Fruit fly (Drosophila melanogaster) whole organism, embryonic: Measurements from ENCODE around the gene CG32195.

Source experiments
- Antp ChIP-seq: fragments of 200-800 bp; sonication (Bioruptor generic); optimal IDR thresholded peaks from 3 replicates; lab custom pipeline; 2016; ENCODE audit warnings: missing biosample characterization, missing genetic modification characterization
- Atf3 ChIP-seq: fragments of 200-800 bp; sonication (Bioruptor generic); optimal IDR thresholded peaks from 3 replicates; lab custom pipeline; 2016; ENCODE audit warnings: missing biosample characterization, missing genetic modification characterization
- BtbVII ChIP-seq: fragments of 200-800 bp; sonication (Bioruptor generic); optimal IDR thresholded peaks from 3 replicates; lab custom pipeline; 2017; ENCODE audit warnings: missing biosample characterization, mild to moderate bottlenecking, missing genetic modification characterization
- CG10366 ChIP-seq: fragments of 200-800 bp; sonication (Bioruptor generic); IDR thresholded peaks from 2 replicates; pipeline ENCODE4 v1.3.6; 2022; ENCODE audit warnings: missing biosample characterization, missing genetic modification characterization
- CG10543 ChIP-seq: fragments of 200-800 bp; sonication (Bioruptor generic); optimal IDR thresholded peaks from 3 replicates; lab custom pipeline; 2017; ENCODE audit warnings: missing biosample characterization, mild to moderate bottlenecking, missing genetic modification characterization, moderate library complexity
- CG12155 ChIP-seq: fragments of 200-800 bp; sonication (Bioruptor generic); optimal IDR thresholded peaks from 3 replicates; lab custom pipeline; 2016; ENCODE audit warnings: missing biosample characterization, missing genetic modification characterization
- CG12236 ChIP-seq: fragments of 200-800 bp; sonication (Bioruptor generic); optimal IDR thresholded peaks from 2 replicates; lab custom pipeline; 2016; ENCODE audit warnings: missing biosample characterization, missing genetic modification characterization
- CG12299 ChIP-seq: fragments of 200-800 bp; sonication (Bioruptor generic); optimal IDR thresholded peaks from 2 replicates; lab custom pipeline; 2018; ENCODE audit warnings: missing biosample characterization, mild to moderate bottlenecking, missing genetic modification characterization
- CG12942 ChIP-seq: fragments of 200-800 bp; sonication (Bioruptor generic); optimal IDR thresholded peaks from 3 replicates; lab custom pipeline; 2016; ENCODE audit warnings: missing biosample characterization, missing genetic modification characterization
- CG13287 ChIP-seq: fragments of 200-800 bp; sonication (Bioruptor generic); IDR thresholded peaks from 2 replicates; pipeline ENCODE4 v1.3.6; 2022; ENCODE audit warnings: missing biosample characterization, missing genetic modification characterization; ENCODE audit not compliant: partially characterized antibody
- CG13296 ChIP-seq: fragments of 200-800 bp; sonication (Bioruptor generic); optimal IDR thresholded peaks from 3 replicates; lab custom pipeline; 2018; ENCODE audit warnings: missing biosample characterization, mild to moderate bottlenecking, missing genetic modification characterization
- CG14014 ChIP-seq: fragments of 200-800 bp; sonication (Bioruptor generic); IDR thresholded peaks from 2 replicates; pipeline ENCODE4 v1.3.6; 2022; ENCODE audit warnings: missing biosample characterization, missing genetic modification characterization
- CG14710 ChIP-seq: fragments of 200-800 bp; sonication (Bioruptor generic); optimal IDR thresholded peaks from 3 replicates; lab custom pipeline; 2019; ENCODE audit warnings: missing biosample characterization, mild to moderate bottlenecking, missing genetic modification characterization, moderate library complexity
- CG17361 ChIP-seq: fragments of 200-800 bp; sonication (Bioruptor generic); IDR thresholded peaks from 3 replicates; pipeline ENCODE4 v1.3.6; 2022; ENCODE audit warnings: missing biosample characterization, missing genetic modification characterization
- CG32532 ChIP-seq: fragments of 200-800 bp; sonication (Bioruptor generic); IDR thresholded peaks from 2 replicates; pipeline ENCODE4 v1.3.6; 2022; ENCODE audit warnings: missing biosample characterization, missing genetic modification characterization
- CG32767 ChIP-seq: fragments of 200-800 bp; sonication (Bioruptor generic); IDR thresholded peaks from 2 replicates; pipeline ENCODE4 v1.3.6; 2022; ENCODE audit warnings: missing biosample characterization, missing genetic modification characterization
- CG3847 ChIP-seq: fragments of 200-800 bp; sonication (Bioruptor generic); IDR thresholded peaks from 2 replicates; pipeline ENCODE4 v1.3.6; 2022; ENCODE audit warnings: missing biosample characterization, missing genetic modification characterization
- CG4424 ChIP-seq: fragments of 200-800 bp; sonication (Bioruptor generic); optimal IDR thresholded peaks from 3 replicates; lab custom pipeline; 2016; ENCODE audit warnings: missing biosample characterization, missing genetic modification characterization
- CG4730 ChIP-seq: fragments of 200-800 bp; sonication (Bioruptor generic); IDR thresholded peaks from 2 replicates; pipeline ENCODE4 v1.3.6; 2022; ENCODE audit warnings: missing biosample characterization, missing genetic modification characterization
- CG5245 ChIP-seq: fragments of 200-800 bp; sonication (Bioruptor generic); optimal IDR thresholded peaks from 3 replicates; lab custom pipeline; 2016; ENCODE audit warnings: missing biosample characterization, missing genetic modification characterization
- CG6254 ChIP-seq: fragments of 200-800 bp; sonication (Bioruptor generic); optimal IDR thresholded peaks from 3 replicates; lab custom pipeline; 2017; ENCODE audit warnings: mild to moderate bottlenecking, missing biosample characterization, missing genetic modification reagents, missing genetic modification characterization
- CG6272 ChIP-seq: fragments of 200-800 bp; sonication (Bioruptor generic); IDR thresholded peaks from 2 replicates; pipeline ENCODE4 v1.3.6; 2022; ENCODE audit warnings: missing biosample characterization, missing genetic modification characterization
- CkIIα-i1 ChIP-seq: fragments of 200-800 bp; sonication (Bioruptor generic); IDR thresholded peaks from 2 replicates; pipeline ENCODE4 v1.3.6; 2022; ENCODE audit warnings: missing biosample characterization, missing genetic modification characterization
- D ChIP-seq, 2 experiments: fragments of 200-800 bp in 1 of 2; fragments of >200 bp in 1 of 2; sonication (Bioruptor generic) in 1 of 2; optimal IDR thresholded peaks; 2 replicates in 1 of 2; 3 replicates in 1 of 2; lab custom pipeline; 2017; ENCODE audit warnings: mild to moderate bottlenecking in 1 of 2, missing biosample characterization in 1 of 2, missing genetic modification characterization in 1 of 2, missing genetic modification reagents in 1 of 2
- Med ChIP-seq: fragments of 200-800 bp; sonication (Bioruptor generic); peaks from one replicate; lab custom pipeline; 2016; ENCODE audit warnings: missing biosample characterization, missing genetic modification characterization, mild to moderate bottlenecking, inconsistent platforms, moderate library complexity
- Side ChIP-seq: fragments of 200-800 bp; sonication (Bioruptor generic); optimal IDR thresholded peaks from 2 replicates; lab custom pipeline; 2016; ENCODE audit warnings: missing biosample characterization, missing genetic modification characterization
- Sry-β ChIP-seq: fragments of 200-800 bp; sonication (Bioruptor generic); optimal IDR thresholded peaks from 2 replicates; lab custom pipeline; 2018; ENCODE audit warnings: missing biosample characterization, mild to moderate bottlenecking, missing genetic modification characterization, moderate library complexity
- Ssrp ChIP-seq: fragments of 200-800 bp; sonication (Bioruptor generic); optimal IDR thresholded peaks from 2 replicates; lab custom pipeline; 2018; ENCODE audit warnings: missing biosample characterization, mild to moderate bottlenecking, missing genetic modification characterization, moderate library complexity
- abd-A ChIP-seq: fragments of 200-800 bp; sonication (Bioruptor generic); optimal IDR thresholded peaks from 3 replicates; lab custom pipeline; 2019; ENCODE audit warnings: missing biosample characterization, mild to moderate bottlenecking, missing genetic modification characterization, moderate library complexity
- al ChIP-seq: fragments of 200-800 bp; sonication (Bioruptor generic); IDR thresholded peaks from 2 replicates; pipeline ENCODE4 v1.3.6; 2022; ENCODE audit warnings: missing biosample characterization, missing genetic modification characterization
- br ChIP-seq: fragments of >200 bp; optimal IDR thresholded peaks from 2 replicates; lab custom pipeline; 2017
- bsh ChIP-seq, 2 experiments: fragments of 200-800 bp; sonication (Bioruptor generic); optimal IDR thresholded peaks; 2 replicates each; lab custom pipeline; 2017 to 2018; ENCODE audit warnings: mild to moderate bottlenecking in 2 of 2, missing biosample characterization in 2 of 2, missing genetic modification characterization in 2 of 2, moderate library complexity in 1 of 2
- cato ChIP-seq: fragments of 200-800 bp; sonication (Bioruptor generic); optimal IDR thresholded peaks from 2 replicates; lab custom pipeline; 2016; ENCODE audit warnings: missing biosample characterization, missing genetic modification characterization, borderline replicate concordance
- chn ChIP-seq: fragments of 200-800 bp; sonication (Bioruptor generic); optimal IDR thresholded peaks from 2 replicates; lab custom pipeline; 2016; ENCODE audit warnings: missing biosample characterization, missing genetic modification characterization
- crp ChIP-seq, 2 experiments: fragments of 200-800 bp; sonication (Bioruptor generic); optimal IDR thresholded peaks; 2 replicates in 1 of 2; 3 replicates in 1 of 2; lab custom pipeline; 2017; ENCODE audit warnings: missing biosample characterization in 2 of 2, missing genetic modification characterization in 2 of 2, mild to moderate bottlenecking in 1 of 2, moderate library complexity in 1 of 2
- dm ChIP-seq: fragments of 200-800 bp; sonication (Bioruptor generic); optimal IDR thresholded peaks from 3 replicates; lab custom pipeline; 2016; ENCODE audit warnings: missing biosample characterization, missing genetic modification characterization
- ems ChIP-seq: fragments of 200-800 bp; sonication (Bioruptor generic); optimal IDR thresholded peaks from 3 replicates; lab custom pipeline; 2016; ENCODE audit warnings: missing biosample characterization, missing genetic modification characterization
- fd3F ChIP-seq: fragments of 200-800 bp; sonication (Bioruptor generic); optimal IDR thresholded peaks from 2 replicates; lab custom pipeline; 2018; ENCODE audit warnings: missing biosample characterization, mild to moderate bottlenecking, missing genetic modification characterization, moderate library complexity
- h ChIP-seq: fragments of >200 bp; optimal IDR thresholded peaks from 2 replicates; lab custom pipeline; 2017
- ind ChIP-seq: fragments of 200-800 bp; sonication (Bioruptor generic); optimal IDR thresholded peaks from 3 replicates; lab custom pipeline; 2016; ENCODE audit warnings: missing biosample characterization, missing genetic modification characterization
- klu ChIP-seq: fragments of 200-800 bp; sonication (Bioruptor generic); IDR thresholded peaks from 2 replicates; pipeline ENCODE4 v1.3.6; 2022; ENCODE audit warnings: missing biosample characterization, missing genetic modification characterization
- mirr ChIP-seq: fragments of 200-800 bp; sonication (Bioruptor generic); optimal IDR thresholded peaks from 3 replicates; lab custom pipeline; 2018; ENCODE audit warnings: missing biosample characterization, mild to moderate bottlenecking, missing genetic modification characterization
- mld ChIP-seq: fragments of 200-800 bp; sonication (Bioruptor generic); IDR thresholded peaks from 3 replicates; pipeline ENCODE4 v1.3.6; 2022; ENCODE audit warnings: missing biosample characterization, missing genetic modification characterization; ENCODE audit not compliant: partially characterized antibody
- nerfin-1 ChIP-seq: fragments of 200-800 bp; sonication (Bioruptor generic); optimal IDR thresholded peaks from 3 replicates; lab custom pipeline; 2019; ENCODE audit warnings: missing biosample characterization, mild to moderate bottlenecking, missing genetic modification characterization, moderate library complexity
- odd ChIP-seq: fragments of 200-800 bp; sonication (Bioruptor generic); optimal IDR thresholded peaks from 2 replicates; lab custom pipeline; 2017; ENCODE audit warnings: missing biosample characterization, mild to moderate bottlenecking, missing genetic modification characterization
- ro ChIP-seq: fragments of 200-800 bp; sonication (Bioruptor generic); IDR thresholded peaks from 2 replicates; pipeline ENCODE4 v1.3.6; 2022; ENCODE audit warnings: missing biosample characterization, missing genetic modification characterization
- sob ChIP-seq: fragments of 200-800 bp; sonication (Bioruptor generic); IDR thresholded peaks from 2 replicates; pipeline ENCODE4 v1.3.6; 2022; ENCODE audit warnings: missing biosample characterization, missing genetic modification characterization
- tin ChIP-seq: fragments of 200-800 bp; sonication (Bioruptor generic); optimal IDR thresholded peaks from 3 replicates; lab custom pipeline; 2016; ENCODE audit warnings: missing biosample characterization, missing genetic modification characterization

Gene CG32195

DNA sequence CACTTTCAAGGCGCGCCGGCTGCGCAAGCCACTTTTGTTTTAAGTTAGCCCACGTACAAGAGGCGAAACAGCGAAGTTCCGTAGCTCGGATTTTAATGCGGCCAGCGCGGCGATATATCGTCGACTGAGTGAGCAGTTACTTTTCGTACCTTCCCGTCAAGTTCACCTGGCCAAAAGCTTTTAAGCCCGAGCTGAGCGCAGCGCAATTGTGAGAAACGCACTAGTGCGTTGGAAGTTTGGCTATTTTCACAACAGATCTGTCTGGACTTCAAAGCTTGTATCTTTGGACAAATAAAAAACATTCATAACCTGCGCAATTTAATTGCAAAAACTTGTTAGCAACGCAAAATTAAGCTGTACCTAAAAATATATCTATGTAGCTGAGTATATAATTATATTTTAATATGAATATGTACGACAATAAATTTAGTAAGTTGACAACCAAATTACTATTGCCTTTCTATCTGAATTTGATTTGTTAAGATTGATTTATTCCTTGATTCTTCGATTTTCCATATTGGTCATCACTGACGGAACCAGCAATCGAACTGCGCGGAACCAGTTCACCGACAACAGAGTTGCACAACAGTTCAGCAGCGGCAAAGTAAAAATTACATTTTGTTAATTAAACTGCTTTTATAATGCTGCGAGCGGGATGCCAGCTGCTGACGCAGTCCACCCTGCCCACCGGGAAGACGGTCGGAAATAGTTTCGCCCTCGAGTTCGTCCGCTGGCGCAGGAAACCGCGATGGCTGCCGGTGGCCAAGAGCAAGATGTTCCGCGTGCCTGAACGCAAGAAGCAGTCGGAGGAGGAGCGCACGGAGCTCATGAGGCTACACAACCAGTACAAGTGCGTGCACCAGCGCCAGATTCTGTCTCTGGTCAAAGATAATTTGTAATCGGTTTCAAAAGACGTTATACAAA lies 6.5 kb upstream of the CG32195 start, which contains the start of the genes CG13698 and mRpS26 (continued):
- TF ChIP-seq Atf3 (GFP tag; lab: Kevin White, UChicago): no peak
- TF ChIP-seq CG4730: 0 out of 2 replicates have a peak, but pooled peaks have one; percentile 22
- TF ChIP-seq odd (GFP tag; lab: Kevin White, UChicago): peak; percentile 65
- peak; percentile 29; the same call in 1 of the 2 replicates for TF ChIP-seq klu (GFP tag; lab: Robert Waterston, UW)
- no peak for TF ChIP-seq Side (GFP tag; lab: Kevin White, UChicago)
- peak; percentile 68 for TF ChIP-seq fd3F (GFP tag; lab: Kevin White, UChicago)
- no peak for TF ChIP-seq br (lab: Kevin White, UChicago)
- TF ChIP-seq Antp (GFP tag; lab: Kevin White, UChicago): no peak
- no peak for TF ChIP-seq ro (GFP tag; lab: Robert Waterston, UW)
- no peak for TF ChIP-seq mld (GFP tag; lab: Robert Waterston, UW)
- no peak for TF ChIP-seq cato (GFP tag; lab: Kevin White, UChicago)
- TF ChIP-seq CG12942 (GFP tag; lab: Kevin White, UChicago): peak; percentile 65
- peak; percentile 49; the same call in 1 of the 2 replicates for TF ChIP-seq CG10366 (GFP tag; lab: Robert Waterston, UW)
- TF ChIP-seq abd-A (tag; lab: Kevin White, UChicago): peak; percentile 47
- peak; percentile 72 for TF ChIP-seq CG4424
- no peak for TF ChIP-seq CG12236
- TF ChIP-seq Sry-β: peak; percentile 94
- TF ChIP-seq tin (GFP tag; lab: Kevin White, UChicago): peak; percentile 70
- no peak for TF ChIP-seq D (optimal IDR thresholded peaks at IDR 0.05; lab: Kevin White, UChicago)
- no peak for TF ChIP-seq D (GFP tag; optimal IDR thresholded peaks at IDR 0.05; lab: Kevin White, UChicago)
- TF ChIP-seq CG32767: no peak
- TF ChIP-seq chn (GFP tag; lab: Kevin White, UChicago): peak; percentile 50
- no peak for TF ChIP-seq mirr (GFP tag; lab: Kevin White, UChicago)
- peak; percentile 47 for TF ChIP-seq nerfin-1 (tag; lab: Kevin White, UChicago)
- peak; percentile 42; the same call in 1 of the 2 replicates for TF ChIP-seq sob (GFP tag; lab: Robert Waterston, UW)
- no peak for TF ChIP-seq h (lab: Kevin White, UChicago)
- peak; percentile 61 for TF ChIP-seq CG12155 (GFP tag; lab: Kevin White, UChicago)
- TF ChIP-seq BtbVII (GFP tag; lab: Kevin White, UChicago): peak; percentile 61
- TF ChIP-seq crp (GFP tag; optimal IDR thresholded peaks at IDR 0.05; lab: Kevin White, UChicago): peak in 1 of 2 experiments; percentile 30
- peak; percentile 70 for TF ChIP-seq Med
- no peak for TF ChIP-seq ems
- no peak for TF ChIP-seq dm (GFP tag; lab: Kevin White, UChicago)
- TF ChIP-seq CG14014 (GFP tag; lab: Robert Waterston, UW): peak; percentile 51; the same call in 1 of the 2 replicates
- TF ChIP-seq al: peak; percentile 50
- TF ChIP-seq CG10543 (GFP tag; lab: Kevin White, UChicago): peak; percentile 80
- TF ChIP-seq CG13296 (GFP tag; lab: Kevin White, UChicago): peak; percentile 72
- TF ChIP-seq CG32532: peak; percentile 67
- TF ChIP-seq CG14710: peak; percentile 72
- TF ChIP-seq ind (GFP tag; lab: Kevin White, UChicago): peak; percentile 71
- 0 out of 2 replicates have a peak, but pooled peaks have one; percentile 13 for TF ChIP-seq CG6272 (GFP tag; lab: Robert Waterston, UW)
- TF ChIP-seq Ssrp (tag; lab: Kevin White, UChicago): peak; percentile 72
- no peak for TF ChIP-seq CkIIα-i1
- TF ChIP-seq CG6254 (GFP tag; lab: Kevin White, UChicago): no peak
- TF ChIP-seq CG5245: no peak
- peak; percentile 59; the same call in 1 of the 2 replicates for TF ChIP-seq CG3847 (GFP tag; lab: Robert Waterston, UW)
- peak; percentile 0; the same call in 1 of the 2 replicates for TF ChIP-seq CG13287 (GFP tag; lab: Robert Waterston, UW)
- TF ChIP-seq bsh (GFP tag; optimal IDR thresholded peaks at IDR 0.05; lab: Kevin White, UChicago): peak in 1 of 2 experiments; percentile 71
- peak; percentile 60 for TF ChIP-seq CG12299 (tag; lab: Kevin White, UChicago)
- TF ChIP-seq CG17361: peak; percentile 84
